Worm (Caenorhabditis elegans): ENCODE measurements around the gene R10E9.4.
A peak's percentile ranks its signal among the peaks of the same experiment; 100 is the strongest.

Gene R10E9.4

DNA sequence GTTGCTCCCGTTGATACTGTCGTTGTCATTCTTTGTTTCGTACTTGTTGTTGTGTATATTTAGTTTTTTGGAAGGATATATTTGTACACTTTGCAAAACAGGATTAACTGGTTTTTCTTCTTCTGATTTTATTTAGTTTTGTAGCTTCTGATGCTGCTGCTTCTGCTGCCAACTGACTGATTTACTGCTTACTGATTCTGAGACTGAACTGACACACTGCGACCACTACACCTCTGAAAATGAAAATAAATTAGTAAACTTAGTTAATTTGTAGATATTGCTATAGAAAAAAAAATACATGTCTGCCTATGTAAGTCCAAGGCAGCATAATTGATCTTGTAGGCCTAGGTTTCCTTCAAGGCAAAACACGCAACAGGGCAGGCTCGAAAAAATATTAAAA lies at the start of gene R10E9.4:
TSS of gene R10E9.4 (minus strand) at position 101 of the 400 bp plus-strand sequence.
- TF ChIP-seq ztf-23 (GFP tag; IDR thresholded peaks at IDR 0.05) = no peak

- no peak for TF ChIP-seq T22C8.4 (GFP tag; IDR thresholded peaks at IDR 0.05)
- no peak for TF ChIP-seq klf-2 (GFP tag; conservative IDR thresholded peaks at IDR 0.05)
Observed at ce11 chrIII:4021866-4022265, 49.3 kb upstream of the R10E9.4 start, which contains the start of gene tftc-5. Gene tftc-5, plus strand, starts transcription at chrIII:4022166.

ce11 chrIII:4019801-4020200 lies 47.2 kb upstream of the R10E9.4 start, which contains the start of gene snpc-3.4:
Gene snpc-3.4, plus strand, starts transcription at chrIII:4020037.
- TF ChIP-seq tab-1 (GFP tag; IDR thresholded peaks at IDR 0.05) = no peak
- TF ChIP-seq cog-1 (tag; optimal IDR thresholded peaks at IDR 0.05) = peak; percentile 10
- TF ChIP-seq med-1 (GFP tag; optimal IDR thresholded peaks at IDR 0.05; ENCODE audit: insufficient read depth) = peak; percentile 21
- no peak for TF ChIP-seq ref-1 (GFP tag; conservative IDR thresholded peaks at IDR 0.05)

ce11 chrIII:4018591-4019580 lies 46.3 kb upstream of the R10E9.4 start:
- TF ChIP-seq cog-1 (tag; optimal IDR thresholded peaks at IDR 0.05) (no peak), T22C8.4 (GFP tag; IDR thresholded peaks at IDR 0.05) (no peak)

DNA sequence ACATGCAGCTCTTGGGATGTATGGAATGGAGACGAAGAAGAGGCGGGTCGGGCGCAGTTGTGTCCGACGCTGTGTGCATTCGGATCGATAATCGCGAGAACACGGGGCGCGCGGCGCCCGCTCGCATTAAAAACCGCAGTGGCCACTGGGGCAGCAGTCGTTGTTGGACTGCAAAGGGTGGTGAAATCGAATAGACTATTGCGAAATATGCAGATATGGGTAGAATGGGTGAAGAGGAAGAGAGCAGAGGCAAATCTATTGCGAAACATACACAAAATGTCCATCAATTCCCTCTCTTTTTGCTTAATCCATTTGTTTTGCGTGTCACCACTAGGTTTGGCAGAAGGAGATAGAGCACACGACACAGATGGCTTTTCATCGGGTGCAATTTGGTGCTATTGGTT lies 45.5 kb upstream of the R10E9.4 start:
- TF ChIP-seq tab-1 (GFP tag; IDR thresholded peaks at IDR 0.05) (no peak), flt-1 (GFP tag; IDR thresholded peaks at IDR 0.05) (no peak), klf-2 (GFP tag; conservative IDR thresholded peaks at IDR 0.05) (no peak), T22C8.4 (GFP tag; IDR thresholded peaks at IDR 0.05) (no peak), med-1 (GFP tag; optimal IDR thresholded peaks at IDR 0.05; ENCODE audit: insufficient read depth) (no peak), ztf-23 (GFP tag; IDR thresholded peaks at IDR 0.05) (0 out of 2 replicates have a peak, but pooled peaks have one; percentile 59)

DNA sequence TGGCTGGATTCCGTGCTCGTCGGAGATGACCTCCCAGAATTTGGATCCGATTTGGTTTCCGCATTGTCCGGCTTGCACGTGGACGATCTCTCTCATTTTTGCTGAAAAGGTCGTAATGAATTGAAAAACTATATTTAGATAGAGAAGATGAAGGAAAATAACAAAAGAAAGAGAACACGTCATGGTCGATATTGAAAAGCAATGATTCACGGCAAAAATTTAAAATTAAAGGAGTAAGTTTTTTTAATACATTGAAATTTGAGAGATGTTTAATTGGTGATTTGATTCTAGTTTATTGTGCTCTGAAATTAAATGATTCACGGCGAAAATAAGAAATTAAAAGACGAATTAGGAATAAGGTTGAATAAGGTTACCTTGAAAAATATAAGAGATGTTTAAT lies 44.9 kb upstream of the R10E9.4 start, which contains the start of gene tbb-2:
TSS of gene tbb-2 (minus strand) at position 101 of the 400 bp plus-strand sequence.
- TF ChIP-seq T22C8.4 (GFP tag; IDR thresholded peaks at IDR 0.05) (no peak), ztf-29 (GFP tag; IDR thresholded peaks at IDR 0.05) (no peak)

DNA sequence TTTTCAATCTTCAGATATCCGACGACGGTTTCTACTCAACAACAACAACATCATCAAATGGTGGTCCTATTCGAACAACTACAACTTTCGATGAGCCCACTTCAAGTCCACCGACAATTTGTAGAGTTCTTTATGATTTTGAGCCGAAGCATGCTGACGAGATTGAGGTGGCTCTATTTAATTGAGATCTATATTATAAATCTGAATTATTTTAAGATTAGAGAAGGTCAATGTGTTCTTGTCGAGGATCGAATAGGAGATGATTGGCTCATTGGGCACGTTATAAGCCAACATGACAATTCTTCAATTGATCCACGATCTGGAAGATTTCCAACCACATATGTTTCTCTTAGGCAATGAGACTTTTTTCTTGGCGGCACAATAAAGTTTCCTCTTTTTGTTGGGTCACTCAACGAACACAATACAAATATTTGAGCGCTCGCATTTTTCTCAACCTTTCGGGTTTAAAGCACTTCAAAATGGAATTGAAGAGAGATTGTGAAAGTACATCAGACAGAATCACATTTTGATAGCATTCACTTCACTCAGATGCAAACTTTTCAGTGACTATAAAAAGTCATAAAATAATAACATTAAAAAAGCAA lies 42.9 kb upstream of the R10E9.4 start:
- TF ChIP-seq ztf-23 (GFP tag; IDR thresholded peaks at IDR 0.05) = no peak
- TF ChIP-seq ztf-29 (GFP tag; IDR thresholded peaks at IDR 0.05) = no peak
- no peak for TF ChIP-seq cog-1 (tag; optimal IDR thresholded peaks at IDR 0.05)
- no peak for TF ChIP-seq med-1 (GFP tag; optimal IDR thresholded peaks at IDR 0.05; ENCODE audit: insufficient read depth)
- TF ChIP-seq tab-1 (GFP tag; IDR thresholded peaks at IDR 0.05) = no peak
- no peak for TF ChIP-seq T22C8.4 (GFP tag; IDR thresholded peaks at IDR 0.05)
- no peak for TF ChIP-seq flt-1 (GFP tag; IDR thresholded peaks at IDR 0.05)
- TF ChIP-seq klf-2 (GFP tag; conservative IDR thresholded peaks at IDR 0.05) = no peak

DNA sequence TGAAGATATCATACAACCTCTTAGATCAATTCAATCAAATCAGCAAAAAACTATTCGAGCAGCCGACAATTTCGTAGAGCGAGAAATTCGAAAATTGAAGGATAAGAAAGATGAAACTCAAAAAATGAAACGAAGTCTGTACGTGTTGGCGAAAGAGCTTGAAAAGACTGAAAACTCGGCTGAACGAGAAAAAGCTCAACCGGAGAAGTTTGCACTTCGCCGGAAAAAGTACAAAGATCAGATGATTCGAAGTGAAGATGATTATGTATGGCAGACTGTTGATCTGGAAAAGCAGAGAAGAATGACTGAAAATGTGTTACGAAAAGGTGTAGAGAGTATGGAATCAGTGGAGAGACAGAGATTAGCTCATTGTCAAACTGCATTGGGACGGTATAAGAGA lies 40.5 kb upstream of the R10E9.4 start:
- TF ChIP-seq flt-1 (GFP tag; IDR thresholded peaks at IDR 0.05) (no peak), klf-2 (GFP tag; conservative IDR thresholded peaks at IDR 0.05) (no peak), tab-1 (GFP tag; IDR thresholded peaks at IDR 0.05) (no peak), ztf-23 (GFP tag; IDR thresholded peaks at IDR 0.05) (no peak), T22C8.4 (GFP tag; IDR thresholded peaks at IDR 0.05) (no peak), cog-1 (tag; optimal IDR thresholded peaks at IDR 0.05) (no peak), ztf-29 (GFP tag; IDR thresholded peaks at IDR 0.05) (no peak), med-1 (GFP tag; optimal IDR thresholded peaks at IDR 0.05; ENCODE audit: insufficient read depth) (no peak), ref-1 (GFP tag; conservative IDR thresholded peaks at IDR 0.05) (no peak)

DNA sequence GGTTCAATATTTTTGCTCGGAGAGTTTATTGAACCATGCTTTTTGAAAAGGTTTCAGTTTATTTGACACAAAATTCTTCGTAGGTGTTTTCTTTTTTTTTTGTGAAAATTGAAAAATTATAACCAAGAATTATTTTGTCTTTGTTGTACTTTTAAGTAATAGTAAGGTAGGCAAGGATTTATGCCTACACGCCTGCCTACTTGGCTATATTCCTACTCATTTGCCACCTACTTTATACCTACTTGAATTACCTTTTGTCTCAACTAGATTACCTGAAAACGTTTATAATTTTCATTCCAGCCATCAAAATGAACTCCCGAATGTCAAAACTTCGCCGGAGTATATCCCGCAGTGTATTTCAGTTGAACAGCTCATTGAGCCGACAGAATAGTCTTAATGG lies 39.4 kb upstream of the R10E9.4 start, which contains the start of gene C36E8.4:
TSS of gene C36E8.4 (plus strand) at position 301 of the 400 bp plus-strand sequence.
- TF ChIP-seq ref-1 (GFP tag; conservative IDR thresholded peaks at IDR 0.05) (no peak), klf-2 (GFP tag; conservative IDR thresholded peaks at IDR 0.05) (no peak), ztf-23 (GFP tag; IDR thresholded peaks at IDR 0.05) (no peak)

DNA sequence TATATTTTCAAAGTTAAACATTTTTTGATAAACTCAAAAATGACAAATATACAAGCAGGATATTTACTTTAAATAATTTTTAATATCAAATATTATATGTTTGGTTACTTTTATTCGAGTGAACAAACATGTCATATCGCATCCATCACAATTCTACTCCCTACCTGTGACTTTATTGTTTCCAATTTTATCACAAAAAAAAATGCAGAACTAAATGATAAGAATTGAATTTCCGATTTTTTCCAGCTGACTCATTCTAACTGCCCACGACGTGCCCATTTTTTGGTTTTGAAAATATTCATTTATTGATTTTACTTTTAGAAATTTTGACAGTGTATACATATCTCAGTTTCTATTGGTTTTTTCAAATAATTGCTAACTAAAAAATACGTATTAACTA lies 38.4 kb upstream of the R10E9.4 start:
- TF ChIP-seq cog-1 (tag; optimal IDR thresholded peaks at IDR 0.05) (no peak), ztf-23 (GFP tag; IDR thresholded peaks at IDR 0.05) (no peak), tab-1 (GFP tag; IDR thresholded peaks at IDR 0.05) (no peak), med-1 (GFP tag; optimal IDR thresholded peaks at IDR 0.05; ENCODE audit: insufficient read depth) (no peak), klf-2 (GFP tag; conservative IDR thresholded peaks at IDR 0.05) (no peak), T22C8.4 (GFP tag; IDR thresholded peaks at IDR 0.05) (no peak), ztf-29 (GFP tag; IDR thresholded peaks at IDR 0.05) (no peak), ref-1 (GFP tag; conservative IDR thresholded peaks at IDR 0.05) (no peak), flt-1 (GFP tag; IDR thresholded peaks at IDR 0.05) (no peak)

DNA sequence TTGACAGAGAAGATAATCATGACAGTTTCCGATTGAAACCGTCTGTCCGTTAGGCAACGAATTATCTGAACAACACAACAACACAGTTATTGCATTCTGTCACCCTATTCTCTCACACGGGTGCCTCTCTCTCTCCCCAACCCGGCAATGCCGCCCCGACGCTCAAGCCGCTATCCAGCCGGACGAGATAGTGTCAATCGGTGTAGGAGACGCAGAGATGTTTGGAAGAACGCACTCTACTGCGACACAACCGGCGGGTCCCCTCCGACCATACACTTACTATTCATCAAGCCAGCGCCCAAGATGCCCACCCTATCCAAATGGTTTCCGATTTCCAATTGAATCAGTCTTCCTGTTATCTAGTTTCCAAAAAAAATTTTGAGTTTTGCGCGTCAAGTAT lies 37.6 kb upstream of the R10E9.4 start:
- peak; percentile 99 for TF ChIP-seq ztf-29 (GFP tag; IDR thresholded peaks at IDR 0.05)
- peak; percentile 24; the same call in 1 of the 2 replicates for TF ChIP-seq ztf-23 (GFP tag; IDR thresholded peaks at IDR 0.05)
- TF ChIP-seq cog-1 (tag; optimal IDR thresholded peaks at IDR 0.05) = peak; percentile 59
- no peak for TF ChIP-seq klf-2 (GFP tag; conservative IDR thresholded peaks at IDR 0.05)
- peak; percentile 65 for TF ChIP-seq flt-1 (GFP tag; IDR thresholded peaks at IDR 0.05)
- no peak for TF ChIP-seq T22C8.4 (GFP tag; IDR thresholded peaks at IDR 0.05)
- no peak for TF ChIP-seq ref-1 (GFP tag; conservative IDR thresholded peaks at IDR 0.05)
- no peak for TF ChIP-seq tab-1 (GFP tag; IDR thresholded peaks at IDR 0.05)
- no peak for TF ChIP-seq med-1 (GFP tag; optimal IDR thresholded peaks at IDR 0.05; ENCODE audit: insufficient read depth)

Data from whole organism, midembryonic.